Fruit fly (Drosophila melanogaster) whole organism, wandering third instar larva: ENCODE data around the gene CG31068.

ENCODE experiments used
- Abd-B ChIP-seq: fragments of >200 bp; optimal IDR thresholded peaks from 2 replicates; lab custom pipeline; 2017; ENCODE audit warnings: missing biosample characterization, missing genetic modification characterization
- CG32264 ChIP-seq: fragments of 200-800 bp; sonication (Bioruptor generic); optimal IDR thresholded peaks from 2 replicates; lab custom pipeline; 2016; ENCODE audit warnings: missing biosample characterization, missing genetic modification characterization
- CG9705 ChIP-seq: fragments of 200-800 bp; sonication (Bioruptor generic); optimal IDR thresholded peaks from 2 replicates; lab custom pipeline; 2018; ENCODE audit warnings: missing biosample characterization, mild to moderate bottlenecking, missing genetic modification characterization
- CrebA ChIP-seq: fragments of 200-800 bp; sonication (Bioruptor generic); optimal IDR thresholded peaks from 2 replicates; lab custom pipeline; 2016; ENCODE audit warnings: missing biosample characterization, mild to moderate bottlenecking, missing genetic modification characterization, borderline replicate concordance
- Dfd ChIP-seq: fragments of >200 bp; optimal IDR thresholded peaks from 2 replicates; lab custom pipeline; 2017; ENCODE audit warnings: missing biosample characterization, missing genetic modification characterization
- Dif ChIP-seq: fragments of 200-275, 200-300 bp; sonication (Bioruptor generic); optimal IDR thresholded peaks from 2 replicates; lab custom pipeline; 2018; ENCODE audit warnings: missing biosample characterization, missing genetic modification characterization; ENCODE audit not compliant: partially characterized antibody
- GATAd ChIP-seq: sonication (Bioruptor generic); optimal IDR thresholded peaks from 2 replicates; lab custom pipeline; 2016; ENCODE audit warnings: missing biosample characterization, missing genetic modification characterization
- HLH106 ChIP-seq: fragments of 200-800 bp; optimal IDR thresholded peaks from 3 replicates; lab custom pipeline; 2019; ENCODE audit warnings: missing biosample characterization, mild to moderate bottlenecking, missing genetic modification characterization, moderate library complexity
- Hnf4 ChIP-seq: fragments of 200-800 bp; sonication (Bioruptor generic); optimal IDR thresholded peaks from 2 replicates; lab custom pipeline; 2016; ENCODE audit warnings: missing biosample characterization, mild to moderate bottlenecking, missing genetic modification characterization
- Hr78 ChIP-seq: fragments of >200 bp; optimal IDR thresholded peaks from 2 replicates; lab custom pipeline; 2017; ENCODE audit warnings: missing biosample characterization, missing genetic modification characterization
- Hr83 ChIP-seq: fragments of 200-300 bp; sonication (Bioruptor generic); optimal IDR thresholded peaks from 2 replicates; lab custom pipeline; 2016; ENCODE audit warnings: missing biosample characterization, mild to moderate bottlenecking, missing genetic modification characterization, moderate library complexity; ENCODE audit not compliant: poor library complexity, severe bottlenecking
- Jra ChIP-seq: sonication (Bioruptor generic); optimal IDR thresholded peaks from 2 replicates; lab custom pipeline; 2016; ENCODE audit warnings: missing biosample characterization, missing genetic modification characterization
- Mio ChIP-seq: sonication (Bioruptor generic); optimal IDR thresholded peaks from 2 replicates; lab custom pipeline; 2016; ENCODE audit warnings: missing biosample characterization, missing genetic modification characterization
- Myc ChIP-seq: fragments of >200 bp; optimal IDR thresholded peaks from 2 replicates; lab custom pipeline; 2017
- N ChIP-seq: fragments of >200 bp; optimal IDR thresholded peaks from 2 replicates; lab custom pipeline; 2018; ENCODE audit warnings: missing biosample characterization, missing external identifiers, missing genetic modification characterization
- OdsH ChIP-seq: fragments of 200-800 bp; sonication (Bioruptor generic); optimal IDR thresholded peaks from 2 replicates; lab custom pipeline; 2016; ENCODE audit warnings: missing biosample characterization, mild to moderate bottlenecking, missing genetic modification characterization
- Rel ChIP-seq, 2 experiments: fragments of 200-800 bp; sonication (Bioruptor generic) in 1 of 2; optimal IDR thresholded peaks; 2 replicates in 1 of 2; 3 replicates in 1 of 2; lab custom pipeline; 2016 to 2019; ENCODE audit warnings: mild to moderate bottlenecking in 2 of 2, missing biosample characterization in 2 of 2, missing genetic modification characterization in 2 of 2, moderate library complexity in 1 of 2
- Sp1 ChIP-seq: fragments of 200-800 bp; sonication (Bioruptor generic); optimal IDR thresholded peaks from 3 replicates; lab custom pipeline; 2019; ENCODE audit warnings: missing biosample characterization, mild to moderate bottlenecking, missing genetic modification characterization, moderate library complexity
- Vsx2 ChIP-seq: fragments of 200-300, 225-300 bp; sonication (Bioruptor generic); optimal IDR thresholded peaks from 2 replicates; lab custom pipeline; 2018; ENCODE audit warnings: missing biosample characterization, missing genetic modification characterization; ENCODE audit not compliant: partially characterized antibody
- br ChIP-seq: fragments of 200-800 bp; sonication (Bioruptor generic); optimal IDR thresholded peaks from 2 replicates; lab custom pipeline; 2016; ENCODE audit warnings: missing biosample characterization, missing genetic modification characterization
- brk ChIP-seq: fragments of 200-800 bp; sonication (Bioruptor generic); optimal IDR thresholded peaks from 2 replicates; lab custom pipeline; 2016; ENCODE audit warnings: missing biosample characterization, mild to moderate bottlenecking, missing genetic modification characterization
- dl ChIP-seq, 2 experiments: fragments of 175-275, 200-275 bp in 1 of 2; fragments of 200-275 bp in 1 of 2; sonication (Bioruptor generic); optimal IDR thresholded peaks; lab custom pipeline; 2018; ENCODE audit warnings: mild to moderate bottlenecking in 2 of 2, missing biosample characterization in 2 of 2, missing genetic modification characterization in 2 of 2, moderate library complexity in 2 of 2; ENCODE audit not compliant: partially characterized antibody in 2 of 2, insufficient read depth in 1 of 2
- dmrt93B ChIP-seq: fragments of 200-800 bp; sonication (Bioruptor generic); optimal IDR thresholded peaks from 2 replicates; lab custom pipeline; 2018; ENCODE audit warnings: missing biosample characterization, mild to moderate bottlenecking, missing genetic modification characterization
- dsf ChIP-seq: sonication (Bioruptor generic); optimal IDR thresholded peaks from 2 replicates; lab custom pipeline; 2016; ENCODE audit warnings: missing biosample characterization, missing genetic modification characterization, borderline replicate concordance
- ey ChIP-seq: fragments of 200-800 bp; sonication (Bioruptor generic); optimal IDR thresholded peaks from 2 replicates; lab custom pipeline; 2016; ENCODE audit warnings: missing biosample characterization, missing genetic modification characterization
- foxo ChIP-seq, 2 experiments: fragments of 200-800 bp; sonication (Bioruptor generic); optimal IDR thresholded peaks; 2 replicates in 1 of 2; 3 replicates in 1 of 2; lab custom pipeline; 2016 to 2017; ENCODE audit warnings: missing biosample characterization in 2 of 2, missing genetic modification characterization in 2 of 2
- fru ChIP-seq: fragments of 200-800 bp; sonication (Bioruptor generic); optimal IDR thresholded peaks from 3 replicates; lab custom pipeline; 2016; ENCODE audit warnings: missing biosample characterization, mild to moderate bottlenecking, missing genetic modification characterization
- h ChIP-seq: fragments of 200-800 bp; sonication (Bioruptor generic); optimal IDR thresholded peaks from 3 replicates; lab custom pipeline; 2016; ENCODE audit warnings: missing biosample characterization, mild to moderate bottlenecking, missing genetic modification characterization
- jim ChIP-seq: fragments of 175-275, 200-325 bp; sonication (Bioruptor generic); optimal IDR thresholded peaks from 2 replicates; lab custom pipeline; 2016; ENCODE audit warnings: missing biosample characterization, mild to moderate bottlenecking, missing genetic modification characterization
- lola ChIP-seq: fragments of >200 bp; optimal IDR thresholded peaks from 2 replicates; lab custom pipeline; 2017; ENCODE audit warnings: missing biosample characterization, missing genetic modification characterization
- pan ChIP-seq: fragments of >200 bp; optimal IDR thresholded peaks from 2 replicates; lab custom pipeline; 2017
- psq ChIP-seq: fragments of 200-800 bp; sonication (Bioruptor generic); optimal IDR thresholded peaks from 3 replicates; lab custom pipeline; 2017; ENCODE audit warnings: missing biosample characterization, mild to moderate bottlenecking, missing genetic modification characterization, moderate library complexity
- rgr ChIP-seq: fragments of 200-800 bp; sonication (Bioruptor generic); optimal IDR thresholded peaks from 3 replicates; lab custom pipeline; 2016; ENCODE audit warnings: missing biosample characterization, mild to moderate bottlenecking, missing genetic modification characterization
- sage ChIP-seq: fragments of 200-800 bp; sonication (Bioruptor generic); optimal IDR thresholded peaks from 2 replicates; lab custom pipeline; 2016; ENCODE audit warnings: missing biosample characterization, mild to moderate bottlenecking, missing genetic modification characterization
- sv ChIP-seq: fragments of 200-800 bp; sonication (Bioruptor generic); optimal IDR thresholded peaks from 3 replicates; lab custom pipeline; 2016; ENCODE audit warnings: missing biosample characterization, missing genetic modification characterization
- tai ChIP-seq: sonication (Bioruptor generic); optimal IDR thresholded peaks from 2 replicates; lab custom pipeline; 2016; ENCODE audit warnings: missing biosample characterization, missing genetic modification characterization
- usp ChIP-seq: fragments of >200 bp; optimal IDR thresholded peaks from 2 replicates; lab custom pipeline; 2017; ENCODE audit warnings: missing biosample characterization, missing genetic modification characterization
- woc ChIP-seq: sonication (Bioruptor generic); optimal IDR thresholded peaks from 2 replicates; lab custom pipeline; 2016; ENCODE audit warnings: missing biosample characterization, mild to moderate bottlenecking, missing genetic modification characterization

The CG31068 gene

DNA sequence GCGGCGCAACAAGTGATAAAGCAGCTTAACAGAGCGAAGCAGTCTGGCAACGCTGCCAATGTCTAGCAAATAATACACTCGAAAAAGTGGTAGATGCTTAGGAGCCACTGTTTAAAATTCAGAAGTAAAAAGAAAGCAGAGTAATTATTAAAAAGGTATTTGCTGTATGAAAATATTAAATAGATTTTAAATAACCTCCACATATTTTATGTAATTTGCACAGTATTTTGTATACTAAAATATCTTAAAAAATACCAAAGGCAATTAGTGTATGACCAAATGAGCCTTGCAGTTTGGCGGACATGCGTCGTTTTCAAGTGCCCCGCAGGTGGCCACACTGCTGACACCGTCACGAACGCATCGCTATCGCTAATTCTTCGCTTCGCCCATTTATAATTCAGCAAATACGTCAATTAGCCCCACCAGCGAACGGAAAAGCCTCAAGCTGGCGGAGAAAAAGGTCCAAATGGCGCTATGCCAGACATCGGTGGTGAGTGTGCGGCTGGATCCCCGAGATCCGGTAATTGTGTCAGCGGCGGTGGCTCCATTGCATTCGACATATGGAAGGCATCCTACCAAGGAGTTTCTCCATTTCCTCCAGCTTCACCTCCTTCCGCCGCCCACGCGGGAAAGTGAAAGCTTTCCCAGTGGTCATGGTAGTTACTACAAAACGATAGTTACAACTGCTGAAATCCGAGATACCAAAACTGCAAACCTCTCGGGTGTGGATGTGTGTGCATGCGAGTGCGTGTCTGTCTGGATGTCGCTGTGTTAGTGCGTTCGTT, 19.8 kb downstream of the CG31068 start, which contains the start of gene pll (continued):
- TF ChIP-seq sv (GFP tag; lab: Kevin White, UChicago): peak; percentile 85
- no peak for TF ChIP-seq brk (GFP tag; lab: Kevin White, UChicago)
- TF ChIP-seq rgr: peak; percentile 84
- TF ChIP-seq Mio (GFP tag; lab: Kevin White, UChicago): peak; percentile 49
- TF ChIP-seq Hr83: peak; percentile 91
- TF ChIP-seq Dfd (GFP tag; lab: Kevin White, UChicago): no peak
- TF ChIP-seq N: no peak
- no peak for TF ChIP-seq dmrt93B

DNA sequence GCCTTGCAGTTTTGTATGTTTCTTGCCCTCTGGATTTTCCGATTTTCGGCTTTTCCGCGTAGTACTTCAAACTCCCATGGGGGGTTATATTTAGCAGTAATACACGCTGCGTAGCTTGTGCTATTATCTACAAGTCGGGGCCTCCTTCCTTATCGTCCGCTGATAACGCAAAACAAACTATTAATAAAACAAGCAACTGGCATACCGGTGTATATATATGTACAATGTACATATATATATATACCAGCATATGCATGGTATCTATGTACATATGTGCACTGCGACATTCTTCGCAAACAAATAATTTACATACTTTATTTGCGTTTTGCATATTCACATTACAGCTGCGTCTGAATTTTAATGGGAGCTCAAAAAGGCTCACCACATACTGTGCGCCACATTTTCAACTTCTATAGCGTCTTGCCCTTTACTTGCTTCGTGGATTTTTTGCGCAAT, 20.5 kb downstream of the CG31068 start:
- TF ChIP-seq GATAd (GFP tag; lab: Kevin White, UChicago) (no peak), CG32264 (GFP tag; lab: Kevin White, UChicago) (no peak), brk (GFP tag; lab: Kevin White, UChicago) (no peak), N (no peak), pan (no peak), foxo (GFP tag; optimal IDR thresholded peaks at IDR 0.05; lab: Kevin White, UChicago) (no peak), Hnf4 (no peak), sage (no peak), Jra (GFP tag; lab: Kevin White, UChicago) (no peak), Hr83 (no peak), dsf (GFP tag; lab: Kevin White, UChicago) (no peak), Mio (GFP tag; lab: Kevin White, UChicago) (no peak), Sp1 (GFP tag; lab: Kevin White, UChicago) (no peak), CG9705 (GFP tag; lab: Kevin White, UChicago) (no peak), h (GFP tag; lab: Kevin White, UChicago) (no peak), dmrt93B (no peak), Myc (lab: Kevin White, UChicago) (no peak), Hr78 (no peak), lola (GFP tag; lab: Kevin White, UChicago) (no peak)
- TF ChIP-seq, all 38 proteins: peak for 0

DNA sequence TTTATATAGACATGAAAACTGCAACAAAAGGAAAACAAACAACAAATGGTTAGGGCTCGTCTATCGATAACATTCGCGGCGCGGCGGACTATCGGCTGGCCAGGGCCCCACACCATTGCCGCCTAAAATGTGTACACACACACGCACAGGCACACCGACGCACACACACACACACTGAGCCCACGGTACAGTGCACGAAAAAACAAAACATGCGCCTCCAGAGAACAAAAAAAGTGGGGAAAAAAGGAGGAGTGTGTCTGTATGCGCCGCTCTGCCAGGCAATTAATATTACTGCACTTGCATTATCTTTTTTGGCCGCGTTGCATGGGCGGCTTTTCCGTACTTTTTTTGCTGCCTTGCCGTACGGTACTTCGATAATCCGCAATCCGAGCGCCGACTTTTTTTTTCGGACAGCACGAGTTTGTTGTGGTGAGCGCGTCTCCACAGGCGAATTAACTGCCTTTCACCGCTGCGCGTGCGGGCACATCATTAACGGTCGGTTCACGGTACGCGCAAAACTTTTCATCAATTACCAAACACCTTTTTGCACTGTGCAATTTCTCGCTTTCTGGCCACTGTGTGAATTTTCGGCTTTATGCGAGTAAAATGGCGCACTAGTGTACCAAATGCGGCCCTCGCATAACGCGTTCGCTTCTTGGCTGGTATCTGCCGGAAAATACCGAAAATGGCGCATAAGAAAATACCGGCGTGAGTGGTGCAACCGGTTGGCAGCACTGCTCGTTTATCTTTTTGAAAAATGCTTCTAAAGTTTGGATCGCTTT, 30.1 kb downstream of the CG31068 start, which contains the start of gene woc:
Gene woc, minus strand, starts transcription at position 622 of the 782 bp plus-strand sequence.
- peak; percentile 74 for TF ChIP-seq psq
- peak; percentile 80 for TF ChIP-seq h (GFP tag; lab: Kevin White, UChicago)
- no peak for TF ChIP-seq woc (GFP tag; lab: Kevin White, UChicago)
- TF ChIP-seq GATAd (GFP tag; lab: Kevin White, UChicago): no peak
- TF ChIP-seq brk (GFP tag; lab: Kevin White, UChicago): no peak
- peak; percentile 64 for TF ChIP-seq N
- TF ChIP-seq CG9705 (GFP tag; lab: Kevin White, UChicago): no peak
- TF ChIP-seq Rel (GFP tag; optimal IDR thresholded peaks at IDR 0.05; lab: Kevin White, UChicago): no peak
- peak; percentile 72 for TF ChIP-seq Rel (tag; optimal IDR thresholded peaks at IDR 0.05; lab: Kevin White, UChicago)
- no peak for TF ChIP-seq Hnf4
- no peak for TF ChIP-seq Mio (GFP tag; lab: Kevin White, UChicago)
- no peak for TF ChIP-seq Abd-B (GFP tag; lab: Kevin White, UChicago)
- TF ChIP-seq HLH106 (tag; lab: Kevin White, UChicago): no peak
- TF ChIP-seq tai (GFP tag; lab: Kevin White, UChicago): no peak
- no peak for TF ChIP-seq sage
- TF ChIP-seq dl (GFP tag; optimal IDR thresholded peaks at IDR 0.05; lab: Kevin White, UChicago; ENCODE audit: insufficient read depth in 1 of 2, partially characterized antibody in 2 of 2): no peak
- no peak for TF ChIP-seq usp
- peak; percentile 80 for TF ChIP-seq fru (GFP tag; lab: Kevin White, UChicago)
- no peak for TF ChIP-seq Hr78
- peak; percentile 53 for TF ChIP-seq rgr
- peak; percentile 71 for TF ChIP-seq OdsH (GFP tag; lab: Kevin White, UChicago)
- TF ChIP-seq dsf (GFP tag; lab: Kevin White, UChicago): no peak
- TF ChIP-seq CG32264 (GFP tag; lab: Kevin White, UChicago): no peak
- no peak for TF ChIP-seq dmrt93B
- no peak for TF ChIP-seq Dfd (GFP tag; lab: Kevin White, UChicago)
- no peak for TF ChIP-seq Jra (GFP tag; lab: Kevin White, UChicago)
- peak in 1 of 2 experiments; percentile 79 for TF ChIP-seq foxo (GFP tag; optimal IDR thresholded peaks at IDR 0.05; lab: Kevin White, UChicago)
- TF ChIP-seq Hr83: peak; percentile 76
- TF ChIP-seq br (GFP tag; lab: Kevin White, UChicago): peak; percentile 68
- TF ChIP-seq jim: peak; percentile 97
- peak; percentile 39 for TF ChIP-seq sv (GFP tag; lab: Kevin White, UChicago)
- TF ChIP-seq lola (GFP tag; lab: Kevin White, UChicago): no peak
- no peak for TF ChIP-seq Vsx2 (GFP tag; lab: Kevin White, UChicago)
- TF ChIP-seq Sp1 (GFP tag; lab: Kevin White, UChicago): peak; percentile 64
- TF ChIP-seq CrebA (GFP tag; lab: Kevin White, UChicago): no peak
- TF ChIP-seq ey (GFP tag; lab: Kevin White, UChicago): peak; percentile 78
- no peak for TF ChIP-seq Dif (GFP tag; lab: Kevin White, UChicago)
- no peak for TF ChIP-seq Myc (lab: Kevin White, UChicago)
- no peak for TF ChIP-seq pan
- TF ChIP-seq, all 38 proteins: peak for 14
